Fruit fly (Drosophila melanogaster) whole organism, prepupa: ENCODE data around the gene uncNacbeta.

ENCODE experiments used
- Blimp-1 ChIP-seq: fragments of 200-800 bp; sonication (Bioruptor generic); optimal IDR thresholded peaks from 3 replicates; lab custom pipeline; 2017; ENCODE audit warnings: missing biosample characterization, missing genetic modification characterization, mild to moderate bottlenecking, moderate library complexity, missing genetic modification reagents
- CG10631 ChIP-seq: fragments of 200-800 bp; sonication (Bioruptor generic); optimal IDR thresholded peaks from 2 replicates; lab custom pipeline; 2016; ENCODE audit warnings: missing biosample characterization, missing genetic modification characterization
- CG10669 ChIP-seq: fragments of 200-800 bp; sonication (Bioruptor generic); optimal IDR thresholded peaks from 3 replicates; lab custom pipeline; 2018; ENCODE audit warnings: missing biosample characterization, mild to moderate bottlenecking, missing genetic modification characterization, moderate library complexity
- CG11762 ChIP-seq: fragments of 200-800 bp; sonication (Bioruptor generic); optimal IDR thresholded peaks from 3 replicates; lab custom pipeline; 2016; ENCODE audit warnings: missing biosample characterization, missing genetic modification characterization; ENCODE audit not compliant: insufficient read depth
- CG11902 ChIP-seq: fragments of 200-800 bp; sonication (Bioruptor generic); optimal IDR thresholded peaks from 3 replicates; lab custom pipeline; 2016; ENCODE audit warnings: missing biosample characterization, missing genetic modification characterization
- CG1621 ChIP-seq: fragments of 200-800 bp; sonication (Bioruptor generic); optimal IDR thresholded peaks from 3 replicates; lab custom pipeline; 2018; ENCODE audit warnings: missing biosample characterization, mild to moderate bottlenecking, missing genetic modification characterization
- CG16779 ChIP-seq: fragments of 200-800 bp; sonication (Bioruptor generic); optimal IDR thresholded peaks from 3 replicates; lab custom pipeline; 2017; ENCODE audit warnings: missing biosample characterization, mild to moderate bottlenecking, missing genetic modification characterization
- CG3032 ChIP-seq: fragments of 200-800 bp; optimal IDR thresholded peaks from 2 replicates; lab custom pipeline; 2019; ENCODE audit warnings: missing biosample characterization, mild to moderate bottlenecking, missing genetic modification characterization, moderate library complexity
- CG31627 ChIP-seq: fragments of 200-800 bp; sonication (Bioruptor generic); optimal IDR thresholded peaks from 3 replicates; lab custom pipeline; 2016; ENCODE audit warnings: missing biosample characterization, missing genetic modification characterization
- CG32006 ChIP-seq: fragments of 200-800 bp; sonication (Bioruptor generic); optimal IDR thresholded peaks from 3 replicates; lab custom pipeline; 2017; ENCODE audit warnings: missing biosample characterization, mild to moderate bottlenecking, missing genetic modification characterization
- CG34406 ChIP-seq: fragments of 200-800 bp; sonication (Bioruptor generic); optimal IDR thresholded peaks from 3 replicates; lab custom pipeline; 2016; ENCODE audit warnings: missing biosample characterization, missing genetic modification characterization
- CG3919 ChIP-seq: fragments of 200-800 bp; sonication (Bioruptor generic); optimal IDR thresholded peaks from 3 replicates; lab custom pipeline; 2016; ENCODE audit warnings: missing biosample characterization, missing genetic modification characterization
- CG6163 ChIP-seq: fragments of 200-800 bp; sonication (Bioruptor generic); IDR thresholded peaks from 3 replicates; pipeline ENCODE4 v1.3.6; 2022; ENCODE audit warnings: missing biosample characterization, missing genetic modification characterization
- CG7368 ChIP-seq: fragments of 200-800 bp; sonication (Bioruptor generic); optimal IDR thresholded peaks from 3 replicates; lab custom pipeline; 2016; ENCODE audit warnings: missing biosample characterization, missing genetic modification characterization
- CG8119 ChIP-seq: fragments of 200-800 bp; sonication (Bioruptor generic); IDR thresholded peaks from 3 replicates; pipeline ENCODE4 v1.3.6; 2022; ENCODE audit warnings: missing biosample characterization, missing genetic modification characterization
- CG8319 ChIP-seq: fragments of 200-800 bp; sonication (Bioruptor generic); optimal IDR thresholded peaks from 3 replicates; lab custom pipeline; 2016; ENCODE audit warnings: missing biosample characterization, missing genetic modification characterization
- CG8632 ChIP-seq: fragments of 200-800 bp; sonication (Bioruptor generic); optimal IDR thresholded peaks from 3 replicates; lab custom pipeline; 2016; ENCODE audit warnings: missing biosample characterization, missing genetic modification characterization
- Eip75B ChIP-seq: fragments of 200-800 bp; sonication (Bioruptor generic); optimal IDR thresholded peaks from 3 replicates; lab custom pipeline; 2016; ENCODE audit warnings: missing biosample characterization, missing genetic modification characterization
- Eip78C ChIP-seq: fragments of 200-800 bp; sonication (Bioruptor generic); peaks from one replicate; lab custom pipeline; 2016; ENCODE audit warnings: missing biosample characterization, missing genetic modification characterization
- Eip93F ChIP-seq: fragments of 200-800 bp; sonication (Bioruptor generic); optimal IDR thresholded peaks from 2 replicates; lab custom pipeline; 2016; ENCODE audit warnings: missing biosample characterization, mild to moderate bottlenecking, missing genetic modification characterization
- Ets96B ChIP-seq: fragments of 200-800 bp; optimal IDR thresholded peaks from 2 replicates; lab custom pipeline; 2019; ENCODE audit warnings: missing biosample characterization, mild to moderate bottlenecking, missing genetic modification characterization, moderate library complexity
- Gug ChIP-seq: fragments of 200-800 bp; sonication (Bioruptor generic); IDR thresholded peaks from 2 replicates; pipeline ENCODE4 v1.3.6; 2022; ENCODE audit warnings: missing biosample characterization, missing genetic modification characterization
- Hr38 ChIP-seq: sonication (Bioruptor generic); optimal IDR thresholded peaks from 2 replicates; lab custom pipeline; 2016; ENCODE audit warnings: missing biosample characterization, missing genetic modification characterization
- Hr39 ChIP-seq: fragments of 200-800 bp; sonication (Bioruptor generic); optimal IDR thresholded peaks from 2 replicates; lab custom pipeline; 2016; ENCODE audit warnings: missing biosample characterization, missing genetic modification characterization
- Hr4 ChIP-seq: fragments of 200-800 bp; sonication (Bioruptor generic); optimal IDR thresholded peaks from 3 replicates; lab custom pipeline; 2016; ENCODE audit warnings: missing biosample characterization, missing genetic modification characterization
- Lpt ChIP-seq: fragments of 200-800 bp; sonication (Bioruptor generic); optimal IDR thresholded peaks from 3 replicates; lab custom pipeline; 2016; ENCODE audit warnings: missing biosample characterization, missing genetic modification characterization
- Met ChIP-seq: fragments of 200-800 bp; sonication (Bioruptor generic); optimal IDR thresholded peaks from 3 replicates; lab custom pipeline; 2016; ENCODE audit warnings: missing biosample characterization, missing genetic modification characterization
- OdsH ChIP-seq: fragments of 200-800 bp; sonication (Bioruptor generic); optimal IDR thresholded peaks from 3 replicates; lab custom pipeline; 2016; ENCODE audit warnings: missing biosample characterization, missing genetic modification characterization
- Smox ChIP-seq: fragments of 200-800 bp; sonication (Bioruptor generic); optimal IDR thresholded peaks from 3 replicates; lab custom pipeline; 2016; ENCODE audit warnings: missing biosample characterization, missing genetic modification characterization
- Sox102F ChIP-seq: fragments of 200-800 bp; sonication (Bioruptor generic); optimal IDR thresholded peaks from 2 replicates; lab custom pipeline; 2016; ENCODE audit warnings: missing biosample characterization, mild to moderate bottlenecking, missing genetic modification characterization
- Sox14 ChIP-seq: fragments of 200-800 bp; sonication (Bioruptor generic); optimal IDR thresholded peaks from 3 replicates; lab custom pipeline; 2016; ENCODE audit warnings: missing biosample characterization, missing genetic modification characterization
- achi ChIP-seq: fragments of 200-800 bp; sonication (Bioruptor generic); optimal IDR thresholded peaks from 3 replicates; lab custom pipeline; 2016; ENCODE audit warnings: missing biosample characterization, missing genetic modification characterization
- acj6 ChIP-seq: fragments of 200-800 bp; sonication (Bioruptor generic); optimal IDR thresholded peaks from 3 replicates; lab custom pipeline; 2016; ENCODE audit warnings: missing biosample characterization, missing genetic modification characterization
- cyc ChIP-seq: fragments of 200-800 bp; sonication (Bioruptor generic); optimal IDR thresholded peaks from 3 replicates; lab custom pipeline; 2016; ENCODE audit warnings: missing biosample characterization, missing genetic modification characterization
- dac ChIP-seq: fragments of 200-800 bp; sonication (Bioruptor generic); optimal IDR thresholded peaks from 2 replicates; lab custom pipeline; 2017; ENCODE audit warnings: missing biosample characterization, mild to moderate bottlenecking, missing genetic modification characterization
- dsx ChIP-seq: fragments of 200-800 bp; optimal IDR thresholded peaks from 3 replicates; lab custom pipeline; 2019; ENCODE audit warnings: missing biosample characterization, mild to moderate bottlenecking, missing genetic modification characterization, moderate library complexity; ENCODE audit not compliant: poor library complexity, severe bottlenecking
- eg ChIP-seq: fragments of 200-800 bp; sonication (Bioruptor generic); IDR thresholded peaks from 3 replicates; pipeline ENCODE4 v1.3.6; 2022; ENCODE audit warnings: missing biosample characterization, missing genetic modification characterization
- esn ChIP-seq: fragments of 200-800 bp; sonication (Bioruptor generic); optimal IDR thresholded peaks from 2 replicates; lab custom pipeline; 2016; ENCODE audit warnings: missing biosample characterization, mild to moderate bottlenecking, missing genetic modification characterization, moderate library complexity
- fd59A ChIP-seq: fragments of 200-800 bp; sonication (Bioruptor generic); optimal IDR thresholded peaks from 2 replicates; lab custom pipeline; 2017; ENCODE audit warnings: missing biosample characterization, mild to moderate bottlenecking, missing genetic modification characterization, missing genetic modification reagents
- fd85E ChIP-seq: fragments of 200-800 bp; sonication (Bioruptor generic); optimal IDR thresholded peaks from 3 replicates; lab custom pipeline; 2016; ENCODE audit warnings: missing biosample characterization, missing genetic modification characterization
- lz ChIP-seq: fragments of 200-800 bp; sonication (Bioruptor generic); optimal IDR thresholded peaks from 3 replicates; lab custom pipeline; 2016; ENCODE audit warnings: missing biosample characterization, missing genetic modification characterization
- net ChIP-seq: fragments of 200-800 bp; sonication (Bioruptor generic); optimal IDR thresholded peaks from 3 replicates; lab custom pipeline; 2016; ENCODE audit warnings: missing biosample characterization, missing genetic modification characterization
- pdm3 ChIP-seq: fragments of 200-800 bp; sonication (Bioruptor generic); optimal IDR thresholded peaks from 3 replicates; lab custom pipeline; 2016; ENCODE audit warnings: missing biosample characterization, missing genetic modification characterization
- salr ChIP-seq, 2 experiments: fragments of 200-800 bp; sonication (Bioruptor generic); optimal IDR thresholded peaks; 3 replicates each; lab custom pipeline; 2016 to 2018; ENCODE audit warnings: missing biosample characterization in 2 of 2, missing genetic modification characterization in 2 of 2, mild to moderate bottlenecking in 1 of 2
- svp ChIP-seq: fragments of 200-800 bp; sonication (Bioruptor generic); peaks from one replicate; lab custom pipeline; 2016; ENCODE audit warnings: missing biosample characterization, missing genetic modification characterization
- topi ChIP-seq: fragments of 200-800 bp; sonication (Bioruptor generic); optimal IDR thresholded peaks from 3 replicates; lab custom pipeline; 2016; ENCODE audit warnings: missing biosample characterization, missing genetic modification characterization
- vri ChIP-seq: fragments of 200-800 bp; sonication (Bioruptor generic); optimal IDR thresholded peaks from 3 replicates; lab custom pipeline; 2016; ENCODE audit warnings: missing biosample characterization, mild to moderate bottlenecking, missing genetic modification characterization

uncNacbeta gene

dm6 chr2L:530245-530644 is 33.4 kb downstream of the uncNacbeta start (continued):
- TF ChIP-seq Eip93F (GFP tag; lab: Kevin White, UChicago) (peak; percentile 96), CG8632 (peak; percentile 68), Ets96B (peak; percentile 64), achi (GFP tag; lab: Kevin White, UChicago) (peak; percentile 73), Hr38 (no peak), Sox102F (GFP tag; lab: Kevin White, UChicago) (peak; percentile 97), Eip75B (GFP tag; lab: Kevin White, UChicago) (peak; percentile 90), Hr39 (GFP tag; lab: Kevin White, UChicago) (peak; percentile 95), CG34406 (GFP tag; lab: Kevin White, UChicago) (peak; percentile 72), lz (GFP tag; lab: Kevin White, UChicago) (peak; percentile 93), CG10631 (GFP tag; lab: Kevin White, UChicago) (peak; percentile 80), Blimp-1 (GFP tag; lab: Kevin White, UChicago) (peak; percentile 71), Sox14 (peak; percentile 91), topi (GFP tag; lab: Kevin White, UChicago) (peak; percentile 93), CG8319 (GFP tag; lab: Kevin White, UChicago) (peak; percentile 37)
- TF ChIP-seq, all 60 proteins: peak for 49

DNA sequence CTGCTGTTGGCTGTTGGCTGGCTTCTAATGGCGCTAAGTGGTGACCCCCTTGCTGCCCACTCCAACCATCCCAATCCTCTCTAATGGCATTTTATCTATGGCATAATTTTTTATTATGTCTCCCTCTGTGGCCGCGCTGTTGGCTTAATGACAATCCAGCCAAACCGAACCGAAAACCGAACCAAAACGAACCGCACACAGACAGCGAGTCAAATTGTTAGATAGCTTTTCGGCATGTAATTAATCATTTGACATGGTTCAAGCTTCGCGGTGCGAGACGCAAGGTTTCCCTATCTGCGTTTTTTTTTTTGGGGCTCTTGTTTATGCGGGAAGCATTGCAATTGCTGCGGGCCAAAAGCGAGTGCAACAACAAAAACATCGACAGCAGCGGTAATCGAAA is 35.9 kb downstream of the uncNacbeta start:
- peak; percentile 51 for TF ChIP-seq svp (GFP tag; lab: Kevin White, UChicago)
- TF ChIP-seq vri, result peak; percentile 10
- no peak for TF ChIP-seq CG1621 (tag; lab: Kevin White, UChicago)

DNA sequence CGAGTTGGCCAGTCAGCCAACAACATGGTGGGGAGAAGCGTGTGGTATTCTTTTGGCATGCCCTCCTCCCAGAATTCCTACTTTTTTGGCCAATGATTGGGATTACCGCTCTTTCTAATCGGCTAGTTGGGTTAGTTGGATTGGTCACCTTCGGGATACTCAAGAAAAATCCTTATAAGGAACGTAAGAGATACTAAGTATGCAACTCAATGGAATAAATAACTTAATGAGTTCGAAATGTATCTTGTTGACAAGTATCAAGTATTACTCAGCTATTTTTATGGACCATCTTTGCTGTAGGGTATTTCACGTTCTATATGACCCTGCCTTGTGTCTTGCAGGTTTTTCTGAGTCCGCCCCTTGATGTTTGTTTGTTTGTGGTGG is 36.7 kb downstream of the uncNacbeta start:
- no peak for TF ChIP-seq Lpt
- no peak for TF ChIP-seq CG6163
- TF ChIP-seq topi (GFP tag; lab: Kevin White, UChicago), result no peak
- TF ChIP-seq Hr38, result no peak
- TF ChIP-seq CG1621 (tag; lab: Kevin White, UChicago), result no peak
- TF ChIP-seq acj6 (GFP tag; lab: Kevin White, UChicago), result no peak
- TF ChIP-seq CG16779 (tag; lab: Kevin White, UChicago), result no peak
- TF ChIP-seq fd59A (GFP tag; lab: Kevin White, UChicago), result no peak
- TF ChIP-seq fd85E (GFP tag; lab: Kevin White, UChicago), result no peak
- TF ChIP-seq CG3032, result no peak
- no peak for TF ChIP-seq achi (GFP tag; lab: Kevin White, UChicago)
- peak; percentile 57 for TF ChIP-seq svp (GFP tag; lab: Kevin White, UChicago)
- TF ChIP-seq dsx, result no peak
- peak; percentile 7 for TF ChIP-seq CG32006 (GFP tag; lab: Kevin White, UChicago)
- TF ChIP-seq dac (GFP tag; lab: Kevin White, UChicago), result no peak
- TF ChIP-seq Sox14, result peak; percentile 2
- TF ChIP-seq CG11902, result no peak
- TF ChIP-seq Gug (GFP tag; lab: Robert Waterston, UW), result no peak
- no peak for TF ChIP-seq lz (GFP tag; lab: Kevin White, UChicago)
- no peak for TF ChIP-seq CG10631 (GFP tag; lab: Kevin White, UChicago)
- no peak for TF ChIP-seq eg (GFP tag; lab: Robert Waterston, UW)
- no peak for TF ChIP-seq Eip93F (GFP tag; lab: Kevin White, UChicago)
- TF ChIP-seq salr (GFP tag; optimal IDR thresholded peaks at IDR 0.05; lab: Kevin White, UChicago), result no peak
- no peak for TF ChIP-seq Hr39 (GFP tag; lab: Kevin White, UChicago)
- TF ChIP-seq CG10669, result no peak
- no peak for TF ChIP-seq CG8119 (GFP tag; lab: Robert Waterston, UW)
- no peak for TF ChIP-seq CG8319 (GFP tag; lab: Kevin White, UChicago)
- peak; percentile 20 for TF ChIP-seq Met (GFP tag; lab: Kevin White, UChicago)
- TF ChIP-seq OdsH (GFP tag; lab: Kevin White, UChicago), result no peak
- no peak for TF ChIP-seq CG31627 (GFP tag; lab: Kevin White, UChicago)
- TF ChIP-seq Smox, result no peak
- no peak for TF ChIP-seq Ets96B
- TF ChIP-seq pdm3 (GFP tag; lab: Kevin White, UChicago), result peak; percentile 21
- peak; percentile 25 for TF ChIP-seq CG3919 (GFP tag; lab: Kevin White, UChicago)
- no peak for TF ChIP-seq CG34406 (GFP tag; lab: Kevin White, UChicago)
- peak; percentile 40 for TF ChIP-seq esn
- no peak for TF ChIP-seq vri
- no peak for TF ChIP-seq net
- TF ChIP-seq CG11762 (GFP tag; lab: Kevin White, UChicago), result no peak
- no peak for TF ChIP-seq Hr4 (GFP tag; lab: Kevin White, UChicago)
- no peak for TF ChIP-seq cyc (GFP tag; lab: Kevin White, UChicago)
- no peak for TF ChIP-seq CG7368 (GFP tag; lab: Kevin White, UChicago)
- TF ChIP-seq Eip78C, result no peak
